Worm (Caenorhabditis elegans): ENCODE data around the gene spe-49.

spe-49 gene

DNA sequence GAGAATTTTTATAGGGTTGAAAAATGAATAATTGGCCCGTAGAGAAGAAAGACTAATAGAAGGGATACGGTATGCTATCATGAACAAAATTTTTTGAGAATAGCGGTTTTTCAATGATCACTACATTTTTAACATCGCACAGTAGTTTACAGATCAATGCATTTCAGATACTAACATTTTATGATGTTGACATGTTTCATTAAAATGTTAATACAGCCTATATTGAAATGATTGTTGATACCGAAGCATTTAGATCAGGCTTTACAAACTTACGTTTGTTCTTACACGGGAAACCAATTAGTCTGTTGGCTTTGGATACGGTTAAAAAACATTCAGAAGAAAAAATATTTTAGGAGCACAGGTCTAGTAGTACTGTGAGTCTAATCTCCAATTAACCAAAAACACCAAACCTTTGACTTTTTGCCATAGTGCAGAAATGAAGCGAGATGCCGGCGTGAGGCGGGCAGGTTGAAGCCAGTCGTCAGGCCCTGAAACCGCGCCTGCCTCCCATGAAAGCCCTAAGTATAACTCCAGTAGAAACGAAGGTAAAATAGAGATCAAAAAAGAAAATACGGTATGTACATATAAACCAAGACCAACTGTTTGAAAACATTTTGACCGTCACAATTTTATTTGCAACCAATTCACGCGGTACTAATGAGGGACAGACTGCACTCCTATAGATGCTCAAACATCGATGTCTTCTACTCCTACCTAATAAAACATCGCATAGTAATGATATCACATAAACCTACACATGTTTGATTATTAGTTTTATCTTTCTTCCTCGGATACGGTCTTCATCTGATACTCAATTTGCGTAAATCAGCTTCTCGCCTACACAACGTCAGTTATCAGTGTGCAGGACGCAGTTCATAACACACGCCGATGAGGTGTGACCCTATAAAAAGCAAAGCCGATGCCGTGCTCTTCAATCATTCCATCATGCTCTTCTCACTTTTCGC lies 2.8 kb upstream of the spe-49 start, which contains the start of gene fil-2 (continued):
- 0 out of 2 replicates have a peak, but pooled peaks have one; percentile 25 for TF ChIP-seq let-526 (GFP tag; IDR thresholded peaks at IDR 0.05)
- peak; percentile 95 for TF ChIP-seq Y53G8AR.9 (GFP tag; conservative IDR thresholded peaks at IDR 0.05)
- TF ChIP-seq mcd-1 (GFP tag; IDR thresholded peaks at IDR 0.05): no peak; the same call in 1 of the 2 replicates
- no peak for TF ChIP-seq ztf-28 (GFP tag; IDR thresholded peaks at IDR 0.05)
- TF ChIP-seq die-1 (tag; optimal IDR thresholded peaks at IDR 0.05): no peak
- TF ChIP-seq madf-8 (GFP tag; conservative IDR thresholded peaks at IDR 0.05): no peak
- TF ChIP-seq C17E4.6 (GFP tag; IDR thresholded peaks at IDR 0.05): no peak; the same call in 1 of the 2 replicates
- no peak for TF ChIP-seq Y79H2A.3 (GFP tag; conservative IDR thresholded peaks at IDR 0.05)
- TF ChIP-seq nfya-2 (GFP tag; IDR thresholded peaks at IDR 0.05): no peak
- TF ChIP-seq lsy-27 (tag; optimal IDR thresholded peaks at IDR 0.05; ENCODE audit: borderline replicate concordance, insufficient read depth): no peak
- TF ChIP-seq hsf-1 (GFP tag; IDR thresholded peaks at IDR 0.05): no peak
- TF ChIP-seq K12H6.12 (tag; optimal IDR thresholded peaks at IDR 0.05): no peak
- peak; percentile 95 for TF ChIP-seq Y56A3A.18 (GFP tag; IDR thresholded peaks at IDR 0.05)
- TF ChIP-seq hlh-26 (GFP tag; conservative IDR thresholded peaks at IDR 0.05): no peak
- no peak for TF ChIP-seq unc-62 (GFP tag; optimal IDR thresholded peaks at IDR 0.05)
- no peak for TF ChIP-seq ceh-27 (GFP tag; optimal IDR thresholded peaks at IDR 0.05)
- no peak for TF ChIP-seq aptf-2 (GFP tag; conservative IDR thresholded peaks at IDR 0.05)
- TF ChIP-seq T26A5.8 (tag; optimal IDR thresholded peaks at IDR 0.05): peak; percentile 17
- no peak for TF ChIP-seq efl-1 (GFP tag; optimal IDR thresholded peaks at IDR 0.05)
- TF ChIP-seq mes-4 (tag; optimal IDR thresholded peaks at IDR 0.05): no peak
- TF ChIP-seq snpc-1.1 (tag; optimal IDR thresholded peaks at IDR 0.05; ENCODE audit: insufficient read depth): no peak
- TF ChIP-seq somi-1 (GFP tag; optimal IDR thresholded peaks at IDR 0.05): no peak
- TF ChIP-seq egl-44 (GFP tag; IDR thresholded peaks at IDR 0.05): peak; percentile 62; the same call in 1 of the 2 replicates
- no peak for TF ChIP-seq sdz-38 (tag; optimal IDR thresholded peaks at IDR 0.05)
- TF ChIP-seq B0035.1 (tag; optimal IDR thresholded peaks at IDR 0.05): no peak
- TF ChIP-seq ztf-18 (tag; optimal IDR thresholded peaks at IDR 0.05): no peak
- TF ChIP-seq dox-1 (GFP tag; IDR thresholded peaks at IDR 0.05): no peak
- peak; percentile 63 for TF ChIP-seq gei-17 (GFP tag; optimal IDR thresholded peaks at IDR 0.05)
- TF ChIP-seq bed-2 (GFP tag; IDR thresholded peaks at IDR 0.05): no peak
- TF ChIP-seq tbp1 (GFP tag; optimal IDR thresholded peaks at IDR 0.05): peak; percentile 54
- TF ChIP-seq ztf-26 (tag; optimal IDR thresholded peaks at IDR 0.05): peak; percentile 23
- no peak for TF ChIP-seq attf-6 (GFP tag; IDR thresholded peaks at IDR 0.05)
- no peak for TF ChIP-seq egrh-3 (GFP tag; IDR thresholded peaks at IDR 0.05)
- no peak for TF ChIP-seq lir-1 (GFP tag; conservative IDR thresholded peaks at IDR 0.05)
- TF ChIP-seq nhr-90 (tag; optimal IDR thresholded peaks at IDR 0.05): no peak
- TF ChIP-seq him-1 (tag; optimal IDR thresholded peaks at IDR 0.05): no peak
- peak; percentile 31 for TF ChIP-seq zim-3 (tag; optimal IDR thresholded peaks at IDR 0.05)
- no peak for TF ChIP-seq ama-1 (optimal IDR thresholded peaks at IDR 0.05)
- TF ChIP-seq ama-1 (GFP tag; optimal IDR thresholded peaks at IDR 0.05): no peak
- no peak for TF ChIP-seq T07F8.4 (tag; optimal IDR thresholded peaks at IDR 0.05)
- peak; percentile 17 for TF ChIP-seq F22D6.2 (tag; optimal IDR thresholded peaks at IDR 0.05)
- peak; percentile 34; the same call in 1 of the 2 replicates for TF ChIP-seq rcor-1 (GFP tag; IDR thresholded peaks at IDR 0.05)
- peak; percentile 29 for TF ChIP-seq fkh-3 (tag; optimal IDR thresholded peaks at IDR 0.05)
- TF ChIP-seq nhr-120 (GFP tag; IDR thresholded peaks at IDR 0.05): no peak
- no peak for TF ChIP-seq F23B12.7 (tag; optimal IDR thresholded peaks at IDR 0.05; ENCODE audit: insufficient read depth)
- TF ChIP-seq chd-7 (tag; optimal IDR thresholded peaks at IDR 0.05): peak; percentile 57
- no peak for TF ChIP-seq egl-18 (GFP tag; IDR thresholded peaks at IDR 0.05)

Data from whole organism, young adult.